Fruit fly (Drosophila melanogaster) whole organism, adult: ENCODE data around the gene CheA29a.

Experiments
- CG11617 ChIP-seq: fragments of 200-800 bp; sonication (Bioruptor generic); optimal IDR thresholded peaks from 2 replicates; lab custom pipeline; 2017; ENCODE audit warnings: mild to moderate bottlenecking, missing biosample characterization, missing genetic modification reagents, missing genetic modification characterization
- CG12768 ChIP-seq: fragments of 200-800 bp; sonication (Bioruptor generic); optimal IDR thresholded peaks from 2 replicates; lab custom pipeline; 2017; ENCODE audit warnings: missing biosample characterization, missing genetic modification characterization, mild to moderate bottlenecking, moderate library complexity, missing genetic modification reagents
- CG14711 ChIP-seq: fragments of 200-800 bp; sonication (Bioruptor generic); optimal IDR thresholded peaks from 2 replicates; lab custom pipeline; 2018; ENCODE audit warnings: missing biosample characterization, mild to moderate bottlenecking, missing genetic modification characterization, moderate library complexity
- CG1620 ChIP-seq: fragments of 200-800 bp; sonication (Bioruptor generic); optimal IDR thresholded peaks from 2 replicates; lab custom pipeline; 2016; ENCODE audit warnings: missing biosample characterization, missing genetic modification characterization
- CG33017 ChIP-seq: fragments of 200-800 bp; sonication (Bioruptor generic); optimal IDR thresholded peaks from 2 replicates; lab custom pipeline; 2018; ENCODE audit warnings: missing biosample characterization, mild to moderate bottlenecking, missing genetic modification characterization, moderate library complexity
- CG5204 ChIP-seq: fragments of 200-800 bp; sonication (Bioruptor generic); optimal IDR thresholded peaks from 2 replicates; lab custom pipeline; 2016; ENCODE audit warnings: missing biosample characterization, missing genetic modification characterization
- CG7045 ChIP-seq: fragments of 200-800 bp; sonication (Bioruptor generic); optimal IDR thresholded peaks from 2 replicates; lab custom pipeline; 2017; ENCODE audit warnings: missing biosample characterization, mild to moderate bottlenecking, missing genetic modification characterization
- CG7101 ChIP-seq: fragments of 200-800 bp; sonication (Bioruptor generic); optimal IDR thresholded peaks from 2 replicates; lab custom pipeline; 2018; ENCODE audit warnings: missing biosample characterization, mild to moderate bottlenecking, missing genetic modification characterization, moderate library complexity
- Clk ChIP-seq: fragments of 200-800 bp; sonication (Bioruptor generic); optimal IDR thresholded peaks from 2 replicates; lab custom pipeline; 2017; ENCODE audit warnings: missing biosample characterization, missing genetic modification characterization
- Crg-1 ChIP-seq: fragments of 200-800 bp; sonication (Bioruptor generic); optimal IDR thresholded peaks from 2 replicates; lab custom pipeline; 2016; ENCODE audit warnings: missing biosample characterization, missing genetic modification characterization
- Hr96 ChIP-seq: fragments of 200-800 bp; sonication (Bioruptor generic); optimal IDR thresholded peaks from 2 replicates; lab custom pipeline; 2016; ENCODE audit warnings: missing biosample characterization, missing genetic modification characterization
- Mnt ChIP-seq: fragments of 200-800 bp; sonication (Bioruptor generic); optimal IDR thresholded peaks from 2 replicates; lab custom pipeline; 2016; ENCODE audit warnings: missing biosample characterization, mild to moderate bottlenecking, missing genetic modification characterization
- bab1 ChIP-seq: fragments of 200-800 bp; sonication (Bioruptor generic); optimal IDR thresholded peaks from 3 replicates; lab custom pipeline; 2019; ENCODE audit warnings: missing biosample characterization, mild to moderate bottlenecking, missing genetic modification characterization, moderate library complexity
- cic ChIP-seq: fragments of 200-800 bp; sonication (Bioruptor generic); optimal IDR thresholded peaks from 2 replicates; lab custom pipeline; 2017; ENCODE audit warnings: missing biosample characterization, mild to moderate bottlenecking, missing genetic modification characterization, moderate library complexity
- cnc ChIP-seq, 2 experiments: fragments of >200 bp; optimal IDR thresholded peaks; 2 replicates each; lab custom pipeline; 2017
- kay ChIP-seq: fragments of 200-800 bp; sonication (Bioruptor generic); peaks from one replicate; lab custom pipeline; 2016; ENCODE audit warnings: missing biosample characterization, missing genetic modification characterization, borderline replicate concordance
- ovo ChIP-seq: fragments of 200-800 bp; sonication (Bioruptor generic); optimal IDR thresholded peaks from 2 replicates; lab custom pipeline; 2016; ENCODE audit warnings: missing biosample characterization, missing genetic modification characterization
- pad ChIP-seq: fragments of 200-800 bp; sonication (Bioruptor generic); optimal IDR thresholded peaks from 3 replicates; lab custom pipeline; 2017; ENCODE audit warnings: missing biosample characterization, missing genetic modification characterization, mild to moderate bottlenecking, moderate library complexity, missing genetic modification reagents
- tj ChIP-seq: fragments of 200-800 bp; sonication (Bioruptor generic); optimal IDR thresholded peaks from 3 replicates; lab custom pipeline; 2017; ENCODE audit warnings: missing biosample characterization, mild to moderate bottlenecking, missing genetic modification characterization, moderate library complexity
- toe ChIP-seq: fragments of 200-800 bp; sonication (Bioruptor generic); optimal IDR thresholded peaks from 2 replicates; lab custom pipeline; 2016; ENCODE audit warnings: missing biosample characterization, missing genetic modification characterization

Gene CheA29a

DNA sequence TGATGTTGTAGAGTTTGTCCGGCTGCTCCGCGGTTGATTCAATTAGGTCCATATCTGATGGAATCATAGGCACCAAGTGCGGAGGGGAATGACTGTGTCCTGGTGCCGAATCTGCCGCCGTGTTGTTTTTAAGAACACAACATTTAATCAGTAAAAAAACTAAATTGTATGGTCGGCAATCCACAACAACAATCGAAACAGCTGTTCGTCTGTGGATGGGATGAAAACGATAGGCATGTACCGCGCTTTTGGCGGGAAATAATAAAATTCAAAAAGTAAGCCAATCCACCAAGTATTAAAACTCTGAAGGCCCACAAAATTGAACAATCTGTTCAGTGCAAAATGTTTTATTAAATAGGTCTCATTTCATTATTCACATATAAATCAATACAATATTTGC, 27.8 kb upstream of the CheA29a start, which contains the start of gene Aasdh:
TSS of gene Aasdh (minus strand) at position 219 of the 400 bp plus-strand sequence.
- no peak for TF ChIP-seq CG5204 (GFP tag; lab: Kevin White, UChicago)
- TF ChIP-seq CG7045 (GFP tag; lab: Kevin White, UChicago), result no peak
- TF ChIP-seq Hr96, result no peak
- no peak for TF ChIP-seq CG12768 (GFP tag; lab: Kevin White, UChicago)
- TF ChIP-seq CG33017 (tag; lab: Kevin White, UChicago), result no peak
- no peak for TF ChIP-seq CG14711 (tag; lab: Kevin White, UChicago)
- no peak for TF ChIP-seq kay (GFP tag; lab: Kevin White, UChicago)
- no peak for TF ChIP-seq pad (GFP tag; lab: Kevin White, UChicago)
- no peak for TF ChIP-seq CG11617
- TF ChIP-seq bab1 (GFP tag; lab: Kevin White, UChicago), result no peak
- no peak for TF ChIP-seq cnc (optimal IDR thresholded peaks at IDR 0.05; lab: Kevin White, UChicago)
- no peak for TF ChIP-seq Clk (GFP tag; lab: Kevin White, UChicago)

DNA sequence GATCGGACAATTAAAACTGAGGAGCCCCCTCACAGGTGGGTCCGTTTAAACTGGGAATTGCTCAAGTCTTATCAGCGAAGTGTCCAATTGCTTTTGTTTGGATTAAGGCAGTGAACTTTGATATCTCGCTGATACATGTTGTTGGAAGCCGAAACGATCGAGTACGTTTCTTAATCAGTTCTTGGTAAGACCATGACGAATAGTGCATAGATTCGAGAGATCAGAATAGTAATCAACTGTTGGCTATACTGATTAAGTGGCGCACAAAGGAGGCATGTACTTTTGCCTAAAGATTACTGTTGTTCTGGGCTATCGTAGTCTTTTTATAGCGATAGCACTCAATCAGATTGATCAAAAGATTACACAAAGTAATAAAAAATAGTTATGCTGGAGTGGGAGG, 25.7 kb upstream of the CheA29a start:
- TF ChIP-seq Hr96 (no peak), cic (GFP tag; lab: Kevin White, UChicago) (peak; percentile 41), Clk (GFP tag; lab: Kevin White, UChicago) (no peak), Crg-1 (GFP tag; lab: Kevin White, UChicago) (no peak), ovo (GFP tag; lab: Kevin White, UChicago) (no peak), pad (GFP tag; lab: Kevin White, UChicago) (no peak), kay (GFP tag; lab: Kevin White, UChicago) (peak; percentile 83), CG7045 (GFP tag; lab: Kevin White, UChicago) (no peak), cnc (optimal IDR thresholded peaks at IDR 0.05; lab: Kevin White, UChicago) (no peak), CG14711 (tag; lab: Kevin White, UChicago) (no peak), bab1 (GFP tag; lab: Kevin White, UChicago) (no peak), CG33017 (tag; lab: Kevin White, UChicago) (no peak), Mnt (GFP tag; lab: Kevin White, UChicago) (no peak), CG1620 (GFP tag; lab: Kevin White, UChicago) (no peak), tj (GFP tag; lab: Kevin White, UChicago) (no peak), CG11617 (no peak), CG12768 (GFP tag; lab: Kevin White, UChicago) (no peak)

DNA sequence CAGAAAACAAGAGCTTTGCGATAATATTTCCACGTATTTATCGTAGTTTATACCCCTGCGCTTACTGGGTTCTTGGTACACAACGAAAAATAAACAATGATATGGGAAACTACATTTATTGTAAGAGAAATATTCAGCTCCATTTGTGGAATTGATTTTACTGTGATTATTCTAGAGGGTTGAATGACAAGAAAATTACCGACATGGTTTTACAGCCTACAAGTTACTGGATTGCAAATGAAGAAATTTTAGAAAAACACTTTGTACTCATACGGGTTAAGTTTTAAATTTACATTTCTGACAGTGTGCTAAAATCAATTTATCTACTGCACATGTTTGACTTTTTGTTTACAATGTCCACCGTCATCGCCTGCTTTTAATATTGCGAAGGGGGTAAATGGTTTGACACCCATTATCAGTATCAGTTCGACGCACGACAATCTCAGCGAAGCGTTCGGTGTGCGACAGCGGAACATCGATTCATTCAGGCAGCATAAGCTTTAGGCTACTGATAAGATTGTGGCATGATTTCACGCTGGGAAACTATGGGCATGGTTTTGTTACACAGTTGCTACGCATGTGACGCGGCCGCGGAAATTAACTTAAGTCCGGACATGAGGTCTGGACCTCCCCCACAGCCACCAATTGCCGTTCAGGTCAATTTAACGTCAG, 15.2 kb upstream of the CheA29a start:
- TF ChIP-seq Mnt (GFP tag; lab: Kevin White, UChicago) (peak; percentile 32), bab1 (GFP tag; lab: Kevin White, UChicago) (no peak), CG7101 (tag; lab: Kevin White, UChicago) (peak; percentile 18), CG11617 (peak; percentile 4)

DNA sequence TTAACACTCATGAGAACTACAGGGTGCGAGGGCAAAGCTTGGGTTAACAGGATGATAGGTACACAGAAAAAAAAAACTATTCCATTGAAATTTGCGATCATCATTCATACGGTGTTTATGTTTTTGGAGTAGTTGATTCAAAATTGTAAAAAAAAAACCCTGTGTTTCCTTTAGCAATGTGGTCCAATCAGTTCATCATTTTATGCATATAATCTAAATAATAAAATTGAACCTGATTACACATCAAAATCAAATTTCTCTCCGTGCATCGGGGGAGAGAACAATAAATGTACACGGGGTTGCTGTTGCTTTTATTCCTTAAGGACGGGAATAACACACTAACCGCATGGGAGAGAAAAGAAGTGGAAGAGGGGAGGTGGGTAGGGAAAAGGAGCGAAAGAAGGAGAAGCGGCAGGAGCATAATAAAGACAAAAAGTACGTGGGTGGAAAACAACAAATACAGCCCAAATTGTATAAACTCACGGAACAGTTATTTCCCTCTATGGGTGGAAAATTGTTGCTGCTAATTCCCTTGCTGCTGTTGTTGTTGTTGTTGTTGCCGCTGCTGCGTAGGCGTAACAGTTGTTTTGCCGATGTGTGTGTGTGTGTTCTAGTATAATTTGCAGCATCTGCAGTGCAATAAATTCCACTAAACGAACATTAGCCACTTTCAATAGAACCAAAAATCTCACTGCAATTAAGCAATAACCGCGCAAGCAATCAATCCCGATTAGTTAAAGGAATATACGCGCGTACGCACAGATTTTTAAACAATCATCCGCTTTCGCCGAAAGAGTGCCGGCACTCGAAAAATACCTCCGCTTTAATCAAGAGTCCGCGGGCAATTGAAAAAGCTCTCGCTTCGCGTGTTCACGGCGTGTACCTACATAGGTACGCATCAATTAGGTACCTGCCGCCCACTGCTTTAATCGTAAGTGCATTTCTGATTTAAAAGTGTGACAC, 13.7 kb upstream of the CheA29a start, which contains the start of gene Agpat2:
TSS of gene Agpat2 (minus strand) at position 851 of the 963 bp plus-strand sequence.
- TF ChIP-seq CG33017 (tag; lab: Kevin White, UChicago), result no peak
- TF ChIP-seq toe (GFP tag; lab: Kevin White, UChicago), result no peak
- TF ChIP-seq CG14711 (tag; lab: Kevin White, UChicago), result peak; percentile 30
- peak; percentile 82 for TF ChIP-seq kay (GFP tag; lab: Kevin White, UChicago)
- no peak for TF ChIP-seq bab1 (GFP tag; lab: Kevin White, UChicago)
- TF ChIP-seq CG7101 (tag; lab: Kevin White, UChicago), result no peak
- peak; percentile 65 for TF ChIP-seq cic (GFP tag; lab: Kevin White, UChicago)

DNA sequence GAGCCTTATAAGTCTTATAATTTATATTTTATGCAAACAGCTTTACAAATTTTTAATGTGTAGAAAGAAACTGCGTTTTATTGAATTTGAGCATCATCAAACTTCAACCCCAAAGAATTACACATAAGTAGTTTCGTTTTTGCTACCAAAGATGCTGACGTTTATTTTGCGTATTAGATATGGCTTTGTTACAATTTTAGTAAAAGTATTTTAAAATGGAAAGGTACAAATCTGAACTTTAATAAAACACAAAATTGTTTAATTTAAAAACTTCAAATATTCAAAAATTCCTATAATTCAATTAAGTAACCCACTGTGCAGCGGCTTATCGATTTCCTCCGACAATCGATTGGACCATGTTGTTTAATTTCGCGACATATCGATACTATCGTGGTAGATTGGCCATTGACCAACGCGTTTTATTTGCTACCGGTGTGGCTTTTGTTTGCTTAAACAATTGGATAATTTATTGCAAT, 13.0 kb upstream of the CheA29a start, which contains the start of gene prg:
TSS of gene prg (plus strand) at position 382 of the 476 bp plus-strand sequence.
- TF ChIP-seq CG1620 (GFP tag; lab: Kevin White, UChicago), result peak; percentile 41
- peak; percentile 37 for TF ChIP-seq pad (GFP tag; lab: Kevin White, UChicago)
- peak; percentile 76 for TF ChIP-seq CG7045 (GFP tag; lab: Kevin White, UChicago)
- peak; percentile 64 for TF ChIP-seq CG7101 (tag; lab: Kevin White, UChicago)
- peak; percentile 68 for TF ChIP-seq Hr96
- TF ChIP-seq Crg-1 (GFP tag; lab: Kevin White, UChicago), result no peak
- TF ChIP-seq bab1 (GFP tag; lab: Kevin White, UChicago), result peak; percentile 75
- TF ChIP-seq CG5204 (GFP tag; lab: Kevin White, UChicago), result no peak
- no peak for TF ChIP-seq ovo (GFP tag; lab: Kevin White, UChicago)
- TF ChIP-seq kay (GFP tag; lab: Kevin White, UChicago), result peak; percentile 93
- TF ChIP-seq CG12768 (GFP tag; lab: Kevin White, UChicago), result peak; percentile 67
- peak; percentile 58 for TF ChIP-seq CG33017 (tag; lab: Kevin White, UChicago)
- TF ChIP-seq tj (GFP tag; lab: Kevin White, UChicago), result peak; percentile 29
- TF ChIP-seq CG14711 (tag; lab: Kevin White, UChicago), result peak; percentile 56
- peak; percentile 71 for TF ChIP-seq CG11617
- peak; percentile 38 for TF ChIP-seq Clk (GFP tag; lab: Kevin White, UChicago)
- TF ChIP-seq toe (GFP tag; lab: Kevin White, UChicago), result peak; percentile 76
- peak; percentile 21 for TF ChIP-seq Mnt (GFP tag; lab: Kevin White, UChicago)
- TF ChIP-seq cic (GFP tag; lab: Kevin White, UChicago), result peak; percentile 49
- no peak for TF ChIP-seq cnc (optimal IDR thresholded peaks at IDR 0.05; lab: Kevin White, UChicago)
